Worm (Caenorhabditis elegans): ENCODE results near the gene abu-11.
A peak's percentile ranks its signal among the peaks of the same experiment; 100 is the strongest.

The abu-11 gene

ce11 chrII:155904-156303 lies 38.5 kb downstream of the abu-11 start, which contains the start of gene mrpl-28 (continued):
- TF ChIP-seq snpc-4 (tag; optimal IDR thresholded peaks at IDR 0.05) (peak; percentile 79), rnt-1 (tag; optimal IDR thresholded peaks at IDR 0.05) (peak; percentile 97), unc-30 (tag; optimal IDR thresholded peaks at IDR 0.05) (peak; percentile 71), ztf-4 (tag; optimal IDR thresholded peaks at IDR 0.05) (peak; percentile 93), fkh-10 (GFP tag; optimal IDR thresholded peaks at IDR 0.05) (peak; percentile 63), fkh-8 (tag; optimal IDR thresholded peaks at IDR 0.05) (peak; percentile 94), mep-1 (tag; optimal IDR thresholded peaks at IDR 0.05) (peak; percentile 97), mef-2 (tag; optimal IDR thresholded peaks at IDR 0.05) (peak; percentile 68), lin-15B (tag; optimal IDR thresholded peaks at IDR 0.05) (peak; percentile 97), nhr-77 (tag; optimal IDR thresholded peaks at IDR 0.05) (peak; percentile 81), pax-3 (tag; optimal IDR thresholded peaks at IDR 0.05) (peak; percentile 89), jun-1 (tag; optimal IDR thresholded peaks at IDR 0.05) (peak; percentile 90), grh-1 (GFP tag; IDR thresholded peaks at IDR 0.05) (peak; percentile 93), ceh-63 (GFP tag; optimal IDR thresholded peaks at IDR 0.05) (no peak), hlh-4 (tag; optimal IDR thresholded peaks at IDR 0.05) (no peak), lsy-2 (tag; optimal IDR thresholded peaks at IDR 0.05) (peak; percentile 94 to 95), lin-14 (GFP tag; optimal IDR thresholded peaks at IDR 0.05) (peak; percentile 95), Y116A8C.19 (tag; optimal IDR thresholded peaks at IDR 0.05; ENCODE audit: borderline replicate concordance) (no peak), unc-130 (tag; optimal IDR thresholded peaks at IDR 0.05) (peak; percentile 95), mab-9 (GFP tag; IDR thresholded peaks at IDR 0.05) (peak; percentile 86), mdl-1 (tag; optimal IDR thresholded peaks at IDR 0.05) (peak in 1 of 2 experiments; percentile 85), C34B4.2 (tag; optimal IDR thresholded peaks at IDR 0.05) (peak; percentile 27), unc-62 (GFP tag; optimal IDR thresholded peaks at IDR 0.05) (no peak), xbp-1 (tag; optimal IDR thresholded peaks at IDR 0.05) (peak; percentile 96), lir-3 (tag; optimal IDR thresholded peaks at IDR 0.05; ENCODE audit: poor library complexity) (peak; percentile 91), swsn-7 (tag; optimal IDR thresholded peaks at IDR 0.05) (peak; percentile 97), aha-1 (tag; optimal IDR thresholded peaks at IDR 0.05) (peak; percentile 69), sptf-1 (tag; optimal IDR thresholded peaks at IDR 0.05) (no peak), fos-1 (tag; optimal IDR thresholded peaks at IDR 0.05) (peak; percentile 89), alr-1 (tag; optimal IDR thresholded peaks at IDR 0.05; ENCODE audit: borderline replicate concordance) (no peak), lin-39 (tag; optimal IDR thresholded peaks at IDR 0.05) (peak; percentile 95), egl-13 (tag; optimal IDR thresholded peaks at IDR 0.05) (peak; percentile 94), efl-1 (optimal IDR thresholded peaks at IDR 0.05) (peak; percentile 93 to 98), efl-1 (GFP tag; optimal IDR thresholded peaks at IDR 0.05 in 1 of 2) (peak; percentile 97 to 100), dsc-1 (tag; optimal IDR thresholded peaks at IDR 0.05) (peak; percentile 95), fkh-4 (tag; optimal IDR thresholded peaks at IDR 0.05; ENCODE audit: borderline replicate concordance) (peak; percentile 74)

DNA sequence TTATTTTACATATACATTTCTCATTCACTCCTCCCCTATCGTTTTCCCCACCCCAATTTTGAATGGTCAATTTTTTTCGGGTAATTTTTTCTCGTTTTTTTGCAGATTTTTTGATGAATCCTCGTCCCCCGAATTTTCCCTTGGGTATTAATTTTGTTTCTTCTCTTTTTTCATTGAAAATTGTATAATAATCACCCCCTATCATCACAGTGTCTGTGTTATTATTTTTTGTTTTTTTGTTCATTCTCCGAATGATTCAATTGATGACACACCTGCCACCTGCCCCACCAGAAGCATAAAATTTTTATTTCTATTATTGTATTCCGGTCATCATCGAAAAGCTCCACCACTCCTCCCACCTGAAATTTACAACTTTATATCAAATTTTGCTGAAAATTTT lies 42.1 kb downstream of the abu-11 start, which contains the start of gene T25D3.3:
T25D3.3 (plus strand) TSS at position 301 of the 400 bp plus-strand sequence.
- no peak for TF ChIP-seq ces-1 (GFP tag; optimal IDR thresholded peaks at IDR 0.05)
- no peak for TF ChIP-seq aly-2 (tag; optimal IDR thresholded peaks at IDR 0.05)
- no peak for TF ChIP-seq lsy-2 (tag; optimal IDR thresholded peaks at IDR 0.05)

DNA sequence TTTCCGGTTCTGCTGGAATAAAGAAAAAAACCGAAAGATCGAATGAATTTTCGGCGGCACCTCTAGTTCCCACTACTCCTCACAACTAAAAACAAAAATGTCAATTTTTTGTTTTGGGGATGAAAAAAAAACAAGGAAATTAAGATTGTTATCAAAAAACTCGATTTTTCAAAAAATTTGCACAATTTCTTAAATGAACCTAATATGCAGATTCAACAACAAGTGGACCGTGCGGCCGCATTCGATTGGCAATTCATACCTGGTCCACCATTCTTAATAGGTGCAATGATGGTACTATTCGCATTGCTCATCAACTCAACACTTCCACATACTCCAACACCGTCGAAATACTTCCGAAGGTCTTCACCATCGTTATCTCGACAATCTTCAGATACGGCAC lies 42.9 kb downstream of the abu-11 start:
- TF ChIP-seq mef-2 (tag; optimal IDR thresholded peaks at IDR 0.05) (no peak), F16B12.6 (tag; optimal IDR thresholded peaks at IDR 0.05) (no peak), aly-2 (tag; optimal IDR thresholded peaks at IDR 0.05) (no peak), hlh-17 (GFP tag; optimal IDR thresholded peaks at IDR 0.05; ENCODE audit: borderline replicate concordance) (no peak), C16A3.4 (tag; optimal IDR thresholded peaks at IDR 0.05) (no peak), hpl-2 (GFP tag; optimal IDR thresholded peaks at IDR 0.05) (no peak), nhr-20 (tag; optimal IDR thresholded peaks at IDR 0.05) (no peak), pqm-1 (tag; optimal IDR thresholded peaks at IDR 0.05) (no peak), nhr-28 (tag; optimal IDR thresholded peaks at IDR 0.05) (no peak), lin-15B (tag; optimal IDR thresholded peaks at IDR 0.05) (no peak), rnt-1 (tag; optimal IDR thresholded peaks at IDR 0.05) (no peak), ceh-90 (tag; optimal IDR thresholded peaks at IDR 0.05) (no peak), ceh-8 (GFP tag; optimal IDR thresholded peaks at IDR 0.05) (no peak), sup-37 (GFP tag; optimal IDR thresholded peaks at IDR 0.05) (no peak), zip-4 (GFP tag; optimal IDR thresholded peaks at IDR 0.05) (no peak), nhr-11 (tag; optimal IDR thresholded peaks at IDR 0.05) (no peak)

Measured in whole organism, L1 larva.